Fruit fly (Drosophila melanogaster) whole organism, embryonic: ENCODE measurements around the gene CG31103.

Source experiments
- Bgb ChIP-seq: fragments of 200-800 bp; sonication (Bioruptor generic); IDR thresholded peaks from 2 replicates; pipeline ENCODE4 v1.3.6; 2022; ENCODE audit warnings: missing biosample characterization, missing genetic modification characterization; ENCODE audit not compliant: partially characterized antibody
- CG10209 ChIP-seq: fragments of 200-800 bp; sonication (Bioruptor generic); optimal IDR thresholded peaks from 3 replicates; lab custom pipeline; 2017; ENCODE audit warnings: missing biosample characterization, mild to moderate bottlenecking, missing genetic modification characterization, missing genetic modification reagents
- CG11560 ChIP-seq: fragments of 200-800 bp; sonication (Bioruptor generic); IDR thresholded peaks from 3 replicates; pipeline ENCODE4 v1.3.6; 2022; ENCODE audit warnings: missing biosample characterization, missing genetic modification characterization
- CG11723 ChIP-seq: fragments of 200-800 bp; sonication (Bioruptor generic); optimal IDR thresholded peaks from 2 replicates; lab custom pipeline; 2017; ENCODE audit warnings: missing biosample characterization, mild to moderate bottlenecking, missing genetic modification characterization
- CG14965 ChIP-seq: fragments of 200-800 bp; sonication (Bioruptor generic); optimal IDR thresholded peaks from 2 replicates; lab custom pipeline; 2016; ENCODE audit warnings: missing biosample characterization, missing genetic modification characterization, borderline replicate concordance
- CG16863 ChIP-seq: fragments of 200-800 bp; sonication (Bioruptor generic); optimal IDR thresholded peaks from 3 replicates; lab custom pipeline; 2016; ENCODE audit warnings: missing biosample characterization, missing genetic modification characterization
- CG17612 ChIP-seq: fragments of 200-800 bp; sonication (Bioruptor generic); IDR thresholded peaks from 2 replicates; pipeline ENCODE4 v1.3.6; 2022; ENCODE audit warnings: missing biosample characterization, missing genetic modification characterization
- CG17802 ChIP-seq: fragments of 200-800 bp; sonication (Bioruptor generic); optimal IDR thresholded peaks from 2 replicates; lab custom pipeline; 2018; ENCODE audit warnings: missing biosample characterization, mild to moderate bottlenecking, missing genetic modification characterization, moderate library complexity
- CG1792 ChIP-seq: fragments of 200-800 bp; sonication (Bioruptor generic); optimal IDR thresholded peaks from 2 replicates; lab custom pipeline; 2016; ENCODE audit warnings: missing biosample characterization, missing genetic modification characterization
- CG2712 ChIP-seq: fragments of 200-800 bp; optimal IDR thresholded peaks from 3 replicates; lab custom pipeline; 2019; ENCODE audit warnings: missing biosample characterization, mild to moderate bottlenecking, missing genetic modification characterization, moderate library complexity
- CG2889 ChIP-seq: fragments of 200-800 bp; sonication (Bioruptor generic); IDR thresholded peaks from 3 replicates; pipeline ENCODE4 v1.3.6; 2022; ENCODE audit warnings: missing biosample characterization, missing genetic modification characterization
- CG34376 ChIP-seq: fragments of 200-800 bp; sonication (Bioruptor generic); optimal IDR thresholded peaks from 2 replicates; lab custom pipeline; 2018; ENCODE audit warnings: missing biosample characterization, mild to moderate bottlenecking, missing genetic modification characterization
- CG3995 ChIP-seq: fragments of 200-800 bp; sonication (Bioruptor generic); optimal IDR thresholded peaks from 3 replicates; lab custom pipeline; 2016; ENCODE audit warnings: missing biosample characterization, missing genetic modification characterization
- CG4730 ChIP-seq: fragments of 200-800 bp; sonication (Bioruptor generic); IDR thresholded peaks from 2 replicates; pipeline ENCODE4 v1.3.6; 2022; ENCODE audit warnings: missing biosample characterization, missing genetic modification characterization
- CG4820 ChIP-seq: fragments of 200-800 bp; sonication (Bioruptor generic); optimal IDR thresholded peaks from 3 replicates; lab custom pipeline; 2016; ENCODE audit warnings: missing biosample characterization, missing genetic modification characterization
- CG7271 ChIP-seq: fragments of 200-800 bp; sonication (Bioruptor generic); optimal IDR thresholded peaks from 2 replicates; lab custom pipeline; 2018; ENCODE audit warnings: missing biosample characterization, mild to moderate bottlenecking, missing genetic modification characterization, moderate library complexity
- CG7839 ChIP-seq: fragments of 200-800 bp; sonication (Bioruptor generic); optimal IDR thresholded peaks from 3 replicates; lab custom pipeline; 2018; ENCODE audit warnings: missing biosample characterization, mild to moderate bottlenecking, missing genetic modification characterization, moderate library complexity
- CG9609 ChIP-seq: fragments of 200-800 bp; sonication (Bioruptor generic); optimal IDR thresholded peaks from 3 replicates; lab custom pipeline; 2016; ENCODE audit warnings: missing biosample characterization, missing genetic modification characterization
- CG9932 ChIP-seq: fragments of 200-800 bp; sonication (Bioruptor generic); IDR thresholded peaks from 2 replicates; pipeline ENCODE4 v1.3.6; 2022; ENCODE audit warnings: missing biosample characterization, missing genetic modification characterization
- Dip3 ChIP-seq: fragments of 200-800 bp; sonication (Bioruptor generic); optimal IDR thresholded peaks from 3 replicates; lab custom pipeline; 2016; ENCODE audit warnings: missing biosample characterization, missing genetic modification characterization
- Eip74EF ChIP-seq, 2 experiments: fragments of 200-800 bp in 1 of 2; fragments of >200 bp in 1 of 2; sonication (Bioruptor generic) in 1 of 2; optimal IDR thresholded peaks; 2 replicates each; lab custom pipeline; 2017 to 2019; ENCODE audit warnings: missing biosample characterization in 2 of 2, missing genetic modification characterization in 2 of 2, mild to moderate bottlenecking in 1 of 2, moderate library complexity in 1 of 2
- H2.0 ChIP-seq: fragments of 200-800 bp; sonication (Bioruptor generic); IDR thresholded peaks from 2 replicates; pipeline ENCODE4 v1.3.6; 2022; ENCODE audit warnings: missing biosample characterization, missing genetic modification characterization
- HmgD ChIP-seq: fragments of 200-800 bp; sonication (Bioruptor generic); optimal IDR thresholded peaks from 3 replicates; lab custom pipeline; 2016; ENCODE audit warnings: missing biosample characterization, missing genetic modification characterization
- Max ChIP-seq: fragments of 200-800 bp; sonication (Bioruptor generic); optimal IDR thresholded peaks from 2 replicates; lab custom pipeline; 2016; ENCODE audit warnings: missing biosample characterization, mild to moderate bottlenecking, missing genetic modification characterization
- Meics ChIP-seq: fragments of 200-800 bp; sonication (Bioruptor generic); optimal IDR thresholded peaks from 2 replicates; lab custom pipeline; 2017; ENCODE audit warnings: missing biosample characterization, mild to moderate bottlenecking, missing genetic modification characterization
- Nf-YA ChIP-seq: fragments of 200-800 bp; sonication (Bioruptor generic); IDR thresholded peaks from 2 replicates; pipeline ENCODE4 v1.3.6; 2022; ENCODE audit warnings: missing biosample characterization, missing genetic modification characterization
- Ptx1 ChIP-seq: fragments of 200-800 bp; sonication (Bioruptor generic); IDR thresholded peaks from 2 replicates; pipeline ENCODE4 v1.3.6; 2022; ENCODE audit warnings: missing biosample characterization, missing genetic modification characterization
- Rfx ChIP-seq: fragments of 200-800 bp; sonication (Bioruptor generic); IDR thresholded peaks from 2 replicates; pipeline ENCODE4 v1.3.6; 2022; ENCODE audit warnings: missing biosample characterization, missing genetic modification characterization
- Sry-δ ChIP-seq: fragments of 200-800 bp; sonication (Bioruptor generic); optimal IDR thresholded peaks from 2 replicates; lab custom pipeline; 2016; ENCODE audit warnings: missing biosample characterization, missing genetic modification characterization
- bowl ChIP-seq: fragments of 200-800 bp; sonication (Bioruptor generic); IDR thresholded peaks from 2 replicates; pipeline ENCODE4 v1.3.6; 2022; ENCODE audit warnings: missing biosample characterization, missing genetic modification characterization
- cg ChIP-seq: fragments of 200-800 bp; sonication (Bioruptor generic); optimal IDR thresholded peaks from 3 replicates; lab custom pipeline; 2019; ENCODE audit warnings: missing biosample characterization, mild to moderate bottlenecking, missing genetic modification characterization, moderate library complexity
- ci ChIP-seq: fragments of 200-800 bp; sonication (Bioruptor generic); IDR thresholded peaks from 3 replicates; pipeline ENCODE4 v1.3.6; 2022; ENCODE audit warnings: missing biosample characterization, missing genetic modification characterization
- corto ChIP-seq: fragments of 200-800 bp; sonication (Bioruptor generic); optimal IDR thresholded peaks from 2 replicates; lab custom pipeline; 2016; ENCODE audit warnings: missing biosample characterization, mild to moderate bottlenecking, missing genetic modification characterization, moderate library complexity
- croc ChIP-seq: fragments of 200-800 bp; sonication (Bioruptor generic); conservative IDR thresholded peaks from 3 replicates; pipeline ENCODE4 v1.3.6; 2022; ENCODE audit warnings: missing biosample characterization, missing genetic modification characterization
- disco-r ChIP-seq: fragments of 200-800 bp; sonication (Bioruptor generic); optimal IDR thresholded peaks from 2 replicates; lab custom pipeline; 2016; ENCODE audit warnings: missing biosample characterization, missing genetic modification characterization
- dmrt99B ChIP-seq: fragments of 200-800 bp; sonication (Bioruptor generic); optimal IDR thresholded peaks from 2 replicates; lab custom pipeline; 2018; ENCODE audit warnings: missing biosample characterization, mild to moderate bottlenecking, missing genetic modification characterization, moderate library complexity
- fd102C ChIP-seq: fragments of 200-800 bp; sonication (Bioruptor generic); optimal IDR thresholded peaks from 2 replicates; lab custom pipeline; 2018; ENCODE audit warnings: missing biosample characterization, mild to moderate bottlenecking, missing genetic modification characterization, moderate library complexity
- gcm ChIP-seq: fragments of 200-800 bp; sonication (Bioruptor generic); optimal IDR thresholded peaks from 2 replicates; lab custom pipeline; 2019; ENCODE audit warnings: missing biosample characterization, mild to moderate bottlenecking, missing genetic modification characterization, moderate library complexity
- gfzf ChIP-seq: fragments of 200-800 bp; sonication (Bioruptor generic); optimal IDR thresholded peaks from 2 replicates; lab custom pipeline; 2016; ENCODE audit warnings: missing biosample characterization, mild to moderate bottlenecking, missing genetic modification characterization, moderate library complexity
- ham ChIP-seq: fragments of 200-800 bp; sonication (Bioruptor generic); IDR thresholded peaks from 2 replicates; pipeline ENCODE4 v1.3.6; 2022; ENCODE audit warnings: missing biosample characterization, missing genetic modification characterization
- hth ChIP-seq: fragments of >200 bp; optimal IDR thresholded peaks from 2 replicates; lab custom pipeline; 2017; ENCODE audit warnings: inconsistent platforms
- jing ChIP-seq: fragments of 200-800 bp; sonication (Bioruptor generic); optimal IDR thresholded peaks from 2 replicates; lab custom pipeline; 2018; ENCODE audit warnings: missing biosample characterization, mild to moderate bottlenecking, missing genetic modification characterization
- ken ChIP-seq: fragments of 200-800 bp; sonication (Bioruptor generic); IDR thresholded peaks from 3 replicates; pipeline ENCODE4 v1.3.6; 2022; ENCODE audit warnings: missing biosample characterization, missing genetic modification characterization
- knrl ChIP-seq: fragments of 200-800 bp; sonication (Bioruptor generic); IDR thresholded peaks from 3 replicates; pipeline ENCODE4 v1.3.6; 2022; ENCODE audit warnings: missing biosample characterization, missing genetic modification characterization; ENCODE audit not compliant: partially characterized antibody
- nau ChIP-seq: fragments of 200-800 bp; sonication (Bioruptor generic); optimal IDR thresholded peaks from 3 replicates; lab custom pipeline; 2017; ENCODE audit warnings: missing biosample characterization, mild to moderate bottlenecking, missing genetic modification characterization, missing genetic modification reagents
- oc ChIP-seq: fragments of 200-800 bp; sonication (Bioruptor generic); optimal IDR thresholded peaks from 2 replicates; lab custom pipeline; 2018; ENCODE audit warnings: missing biosample characterization, mild to moderate bottlenecking, missing genetic modification characterization, moderate library complexity
- ro ChIP-seq: fragments of 200-800 bp; sonication (Bioruptor generic); IDR thresholded peaks from 2 replicates; pipeline ENCODE4 v1.3.6; 2022; ENCODE audit warnings: missing biosample characterization, missing genetic modification characterization
- sima ChIP-seq: fragments of 200-800 bp; sonication (Bioruptor generic); optimal IDR thresholded peaks from 2 replicates; lab custom pipeline; 2016; ENCODE audit warnings: missing biosample characterization, missing genetic modification characterization
- sr ChIP-seq: fragments of 200-800 bp; sonication (Bioruptor generic); IDR thresholded peaks from 3 replicates; pipeline ENCODE4 v1.3.6; 2022; ENCODE audit warnings: missing biosample characterization, missing genetic modification characterization
- twi ChIP-seq: fragments of 200-800 bp; optimal IDR thresholded peaks from 2 replicates; lab custom pipeline; 2019; ENCODE audit warnings: missing biosample characterization, mild to moderate bottlenecking, missing genetic modification characterization, moderate library complexity
- vfl ChIP-seq: fragments of 200-800 bp; sonication (Bioruptor generic); optimal IDR thresholded peaks from 2 replicates; lab custom pipeline; 2016; ENCODE audit warnings: missing biosample characterization, missing genetic modification characterization

The CG31103 gene

dm6 chr3R:25262322-25262761 is 43.2 kb downstream of the CG31103 start, which contains the start of the genes Kdsr and CG11858 (continued):
- TF ChIP-seq Bgb (no peak), CG2712 (tag; lab: Kevin White, UChicago) (peak; percentile 82), croc (GFP tag; lab: Robert Waterston, UW) (peak; percentile 39; the same call in 1 of the 3 replicates), nau (GFP tag; lab: Kevin White, UChicago) (no peak), fd102C (GFP tag; lab: Kevin White, UChicago) (no peak), CG4730 (GFP tag; lab: Robert Waterston, UW) (peak; percentile 37; the same call in 1 of the 2 replicates), Rfx (GFP tag; lab: Robert Waterston, UW) (peak; percentile 85), CG4820 (GFP tag; lab: Kevin White, UChicago) (peak; percentile 23), CG10209 (GFP tag; lab: Kevin White, UChicago) (peak; percentile 38), Meics (GFP tag; lab: Kevin White, UChicago) (peak; percentile 61), jing (GFP tag; lab: Kevin White, UChicago) (no peak), twi (tag; lab: Kevin White, UChicago) (peak; percentile 30), HmgD (GFP tag; lab: Kevin White, UChicago) (no peak), CG34376 (GFP tag; lab: Kevin White, UChicago) (peak; percentile 77), ci (peak; percentile 47), dmrt99B (no peak), cg (no peak), CG7271 (tag; lab: Kevin White, UChicago) (no peak), CG11560 (tag; lab: Robert Waterston, UW) (no peak), CG11723 (GFP tag; lab: Kevin White, UChicago) (no peak), disco-r (GFP tag; lab: Kevin White, UChicago) (peak; percentile 31), ken (GFP tag; lab: Robert Waterston, UW) (peak; percentile 70; the same call in 2 of the 3 replicates), Dip3 (GFP tag; lab: Kevin White, UChicago) (peak; percentile 50), CG1792 (peak; percentile 40), CG16863 (GFP tag; lab: Kevin White, UChicago) (peak; percentile 15), H2.0 (GFP tag; lab: Robert Waterston, UW) (peak; percentile 60; the same call in 1 of the 2 replicates), bowl (GFP tag; lab: Robert Waterston, UW) (no peak), oc (tag; lab: Kevin White, UChicago) (peak; percentile 67), CG2889 (GFP tag; lab: Robert Waterston, UW) (peak; percentile 72), Nf-YA (GFP tag; lab: Robert Waterston, UW) (no peak), vfl (peak; percentile 3), gfzf (GFP tag; lab: Kevin White, UChicago) (peak; percentile 66), Sry-δ (GFP tag; lab: Kevin White, UChicago) (peak; percentile 58), knrl (GFP tag; lab: Robert Waterston, UW) (no peak), CG17802 (tag; lab: Kevin White, UChicago) (peak; percentile 45), CG9932 (GFP tag; lab: Robert Waterston, UW) (peak; percentile 80), Eip74EF (GFP tag; optimal IDR thresholded peaks at IDR 0.05; lab: Kevin White, UChicago) (no peak), hth (lab: Kevin White, UChicago) (no peak), Max (GFP tag; lab: Kevin White, UChicago) (peak; percentile 72), ro (GFP tag; lab: Robert Waterston, UW) (no peak), ham (GFP tag; lab: Robert Waterston, UW) (no peak), CG7839 (tag; lab: Kevin White, UChicago) (peak; percentile 64), CG14965 (GFP tag; lab: Kevin White, UChicago) (no peak), sr (GFP tag; lab: Robert Waterston, UW) (no peak), CG9609 (GFP tag; lab: Kevin White, UChicago) (peak; percentile 26), corto (no peak), CG17612 (GFP tag; lab: Robert Waterston, UW) (no peak), sima (no peak), gcm (GFP tag; lab: Kevin White, UChicago) (no peak), Ptx1 (peak; percentile 81), CG3995 (GFP tag; lab: Kevin White, UChicago) (peak; percentile 4)
